Worm (Caenorhabditis elegans): ENCODE results near the gene F18C5.9.

- no peak for TF ChIP-seq elt-2 (tag; optimal IDR thresholded peaks at IDR 0.05)
- TF ChIP-seq skn-1 (tag; optimal IDR thresholded peaks at IDR 0.05) = peak; percentile 0
- TF ChIP-seq nhr-28 (tag; optimal IDR thresholded peaks at IDR 0.05) = no peak
- TF ChIP-seq C16A3.4 (tag; optimal IDR thresholded peaks at IDR 0.05) = no peak
- peak; percentile 65 for TF ChIP-seq blmp-1 (tag; optimal IDR thresholded peaks at IDR 0.05)
- no peak for TF ChIP-seq lin-35 (GFP tag; optimal IDR thresholded peaks at IDR 0.05)
These were observed 4.6 kb upstream of the F18C5.9 start for ce11 chrII:6562203-6562867.

Measured in whole organism, L1 larva.